Worm (Caenorhabditis elegans) whole organism, late embryonic: ENCODE data around the gene mlc-3.
A peak's percentile ranks its signal among the peaks of the same experiment; 100 is the strongest.

Source experiments
- K09A11.1 ChIP-seq: sonication (generic microtip); optimal IDR thresholded peaks from 2 replicates; lab custom pipeline; 2017; ENCODE audit warnings: antibody characterized with exemption, mild to moderate bottlenecking, missing genetic modification characterization, missing compliant biosample characterization; ENCODE audit not compliant: insufficient read depth
- ama-1 ChIP-seq: fragments of 150-350 bp; optimal IDR thresholded peaks from 2 replicates; lab custom pipeline; 2014
- ceh-30 ChIP-seq: fragments of 150-350 bp; optimal IDR thresholded peaks from 2 replicates; lab custom pipeline; 2014; ENCODE audit warnings: missing biosample characterization, missing genetic modification characterization
- ceh-9 ChIP-seq: sonication (generic microtip); optimal IDR thresholded peaks from 2 replicates; lab custom pipeline; 2016; ENCODE audit warnings: mild to moderate bottlenecking, missing genetic modification characterization, inconsistent platforms, missing compliant biosample characterization
- elt-2 ChIP-seq: sonication (generic microtip); optimal IDR thresholded peaks from 2 replicates; lab custom pipeline; 2016; ENCODE audit warnings: missing genetic modification reagents, missing genetic modification characterization, missing compliant biosample characterization
- fkh-10 ChIP-seq: fragments of 150-350 bp; optimal IDR thresholded peaks from 2 replicates; lab custom pipeline; 2014; ENCODE audit warnings: missing biosample characterization, missing genetic modification reagents, missing genetic modification characterization
- nfya-1 ChIP-seq: sonication (generic microtip); optimal IDR thresholded peaks from 2 replicates; lab custom pipeline; 2017; ENCODE audit warnings: missing genetic modification characterization, mild to moderate bottlenecking, missing compliant biosample characterization, antibody characterized with exemption, moderate library complexity
- nhr-11 ChIP-seq: fragments of 150-350 bp; optimal IDR thresholded peaks from 2 replicates; lab custom pipeline; 2014; ENCODE audit warnings: missing biosample characterization, missing genetic modification characterization
- unc-55 ChIP-seq: sonication (generic microtip); optimal IDR thresholded peaks from 2 replicates; lab custom pipeline; 2017; ENCODE audit warnings: missing biosample characterization, missing genetic modification reagents, missing genetic modification characterization

- no peak for TF ChIP-seq nhr-11 (tag; lab: Kevin White, UChicago)
- no peak for TF ChIP-seq fkh-10
- no peak for TF ChIP-seq unc-55 (GFP tag; lab: Kevin White, UChicago)
- no peak for TF ChIP-seq ceh-9 (tag; lab: Kevin White, UChicago)
- TF ChIP-seq ceh-30 (tag; lab: Kevin White, UChicago): no peak
- TF ChIP-seq ama-1 (lab: Kevin White, UChicago): no peak
- TF ChIP-seq elt-2: peak; percentile 36
- no peak for TF ChIP-seq K09A11.1 (tag; lab: Kevin White, UChicago)
- peak; percentile 46 for TF ChIP-seq nfya-1 (tag; lab: Kevin White, UChicago)
Measured at ce11 chrIII:5603439-5603986, 38.7 kb downstream of the mlc-3 start, which contains the start of gene madf-11.
